Fruit fly (Drosophila melanogaster) whole organism, pupa: ENCODE results near the gene CG31548.

Source experiments
- CG14655 ChIP-seq: fragments of 200-800 bp; sonication (Bioruptor generic); optimal IDR thresholded peaks from 3 replicates; lab custom pipeline; 2017; ENCODE audit warnings: mild to moderate bottlenecking, missing biosample characterization, missing genetic modification reagents, missing genetic modification characterization
- CG15710 ChIP-seq: fragments of 200-800 bp; sonication (Bioruptor generic); optimal IDR thresholded peaks from 2 replicates; lab custom pipeline; 2018; ENCODE audit warnings: missing biosample characterization, mild to moderate bottlenecking, missing genetic modification characterization, moderate library complexity
- CG4496 ChIP-seq: fragments of 200-800 bp; sonication (Bioruptor generic); IDR thresholded peaks from 3 replicates; pipeline ENCODE4 v1.3.6; 2022; ENCODE audit warnings: missing biosample characterization, missing genetic modification characterization
- CG8159 ChIP-seq: fragments of 200-800 bp; sonication (Bioruptor generic); optimal IDR thresholded peaks from 3 replicates; lab custom pipeline; 2018; ENCODE audit warnings: missing biosample characterization, mild to moderate bottlenecking, missing genetic modification characterization, moderate library complexity
- Snoo ChIP-seq: fragments of 200-800 bp; sonication (Bioruptor generic); optimal IDR thresholded peaks from 3 replicates; lab custom pipeline; 2017; ENCODE audit warnings: missing biosample characterization, mild to moderate bottlenecking, missing genetic modification characterization, inconsistent platforms
- gl ChIP-seq: fragments of 200-800 bp; sonication (Bioruptor generic); optimal IDR thresholded peaks from 2 replicates; lab custom pipeline; 2018; ENCODE audit warnings: missing biosample characterization, mild to moderate bottlenecking, missing genetic modification characterization
- rn ChIP-seq: fragments of 200-800 bp; sonication (Bioruptor generic); IDR thresholded peaks from 2 replicates; pipeline ENCODE4 v1.3.6; 2022; ENCODE audit warnings: missing biosample characterization, missing genetic modification characterization

DNA sequence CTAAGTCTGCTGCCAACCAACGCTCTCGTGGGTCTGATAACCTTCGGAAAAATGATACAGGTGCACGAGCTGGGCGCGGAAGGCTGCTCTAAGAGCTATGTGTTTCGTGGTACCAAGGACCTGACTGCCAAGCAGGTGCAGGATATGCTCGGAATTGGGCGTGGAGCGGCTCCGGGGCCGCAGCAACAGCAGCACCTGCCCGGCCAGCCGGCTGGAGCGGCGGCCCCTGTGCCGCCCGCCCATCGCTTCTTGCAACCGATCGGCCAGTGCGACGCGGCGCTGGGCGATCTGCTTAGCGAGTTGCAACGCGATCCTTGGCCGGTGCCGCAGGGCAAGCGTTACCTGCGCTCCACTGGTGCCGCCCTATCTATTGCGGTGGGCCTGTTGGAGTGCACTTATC is 13.3 kb upstream of the CG31548 start:
- TF ChIP-seq rn (GFP tag; lab: Robert Waterston, UW) (no peak), CG8159 (tag; lab: Kevin White, UChicago) (no peak), CG14655 (GFP tag; lab: Kevin White, UChicago) (no peak), gl (tag; lab: Kevin White, UChicago) (no peak), CG15710 (no peak), CG4496 (no peak), Snoo (tag; lab: Kevin White, UChicago) (no peak)
